Worm (Caenorhabditis elegans): Measurements from ENCODE around the gene acsd-1.

Gene acsd-1

DNA sequence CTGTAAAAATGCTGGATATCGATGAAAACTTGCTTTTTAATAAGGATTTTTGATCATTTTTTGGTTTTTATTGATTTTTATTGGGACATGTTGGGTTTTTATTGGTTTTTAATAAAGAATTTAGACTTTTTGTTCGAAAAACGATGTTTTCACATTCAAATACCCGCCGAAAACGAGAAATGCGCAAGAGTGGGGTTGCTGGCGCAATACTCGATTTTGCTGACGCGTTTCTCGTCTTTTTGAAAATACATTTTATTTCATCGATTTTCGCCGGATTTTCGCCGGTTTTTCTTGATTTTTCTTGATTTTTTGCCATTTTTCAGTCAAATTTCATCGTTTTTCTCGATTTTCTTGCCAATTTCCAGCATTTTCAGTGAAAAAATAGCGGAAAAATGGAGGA is 26.5 kb downstream of the acsd-1 start, which contains the start of gene smr-1 (continued):
- peak; percentile 54 for TF ChIP-seq nhr-6 (tag; optimal IDR thresholded peaks at IDR 0.05)
- TF ChIP-seq sem-4 (tag; optimal IDR thresholded peaks at IDR 0.05) = peak; percentile 49
- no peak for TF ChIP-seq elt-3 (tag; optimal IDR thresholded peaks at IDR 0.05)
- no peak for TF ChIP-seq alr-1 (tag; optimal IDR thresholded peaks at IDR 0.05)
- TF ChIP-seq ceh-16 (tag; optimal IDR thresholded peaks at IDR 0.05) = no peak
- TF ChIP-seq lsy-2 (tag; optimal IDR thresholded peaks at IDR 0.05) = peak; percentile 92 to 93
- peak; percentile 84 for TF ChIP-seq nhr-25 (tag; optimal IDR thresholded peaks at IDR 0.05)
- TF ChIP-seq egl-27 (tag; optimal IDR thresholded peaks at IDR 0.05) = peak; percentile 78
- TF ChIP-seq F13H6.1 (tag; optimal IDR thresholded peaks at IDR 0.05) = peak; percentile 80
- TF ChIP-seq ztf-1 (GFP tag; conservative IDR thresholded peaks at IDR 0.05) = no peak
- TF ChIP-seq ama-1 (optimal IDR thresholded peaks at IDR 0.05) = peak; percentile 72

DNA sequence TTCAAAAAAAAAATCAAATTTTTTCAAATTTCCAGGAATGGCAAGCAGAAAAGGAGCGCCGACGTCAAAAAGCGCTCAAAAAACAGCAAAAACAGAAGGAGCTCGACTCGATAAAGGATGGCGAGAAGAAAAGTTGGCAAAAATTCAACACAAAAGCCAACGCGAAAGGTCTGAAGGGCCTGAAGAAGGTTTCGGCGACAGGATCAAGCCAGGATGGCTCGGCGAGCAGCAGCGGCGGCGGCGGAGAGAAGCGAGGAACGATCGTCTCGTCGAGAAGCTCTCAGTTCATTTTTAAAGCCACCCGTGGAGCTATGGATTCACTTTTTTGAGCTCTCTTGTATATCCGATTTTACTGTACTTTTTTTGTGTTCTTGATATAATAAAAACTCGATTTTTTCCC is 28.6 kb downstream of the acsd-1 start:
- TF ChIP-seq elt-3 (tag; optimal IDR thresholded peaks at IDR 0.05) (no peak), nhr-25 (tag; optimal IDR thresholded peaks at IDR 0.05) (no peak), snpc-4 (tag; optimal IDR thresholded peaks at IDR 0.05) (no peak)

DNA sequence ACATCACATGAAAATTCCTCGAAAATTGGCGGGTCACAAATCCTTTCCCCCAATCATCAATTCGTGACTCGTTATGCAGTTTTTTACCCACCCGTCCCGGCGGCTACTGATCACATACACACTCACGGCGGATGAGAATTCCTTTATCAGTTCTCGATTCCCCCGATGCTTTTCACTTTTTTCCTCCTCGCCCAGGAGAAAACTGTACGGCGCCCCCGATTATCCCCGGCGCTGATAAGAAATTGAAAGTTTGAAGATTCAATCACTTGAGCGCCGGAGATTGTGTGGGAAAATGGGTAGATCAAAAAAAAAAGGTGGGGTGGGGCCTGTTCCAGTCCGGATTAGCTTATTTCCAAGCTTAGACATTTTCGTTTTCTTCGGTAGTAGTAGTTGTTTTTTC is 31.6 kb downstream of the acsd-1 start:
- TF ChIP-seq elt-3 (tag; optimal IDR thresholded peaks at IDR 0.05) (no peak), blmp-1 (tag; optimal IDR thresholded peaks at IDR 0.05; ENCODE audit: insufficient read depth) (peak; percentile 28)

DNA sequence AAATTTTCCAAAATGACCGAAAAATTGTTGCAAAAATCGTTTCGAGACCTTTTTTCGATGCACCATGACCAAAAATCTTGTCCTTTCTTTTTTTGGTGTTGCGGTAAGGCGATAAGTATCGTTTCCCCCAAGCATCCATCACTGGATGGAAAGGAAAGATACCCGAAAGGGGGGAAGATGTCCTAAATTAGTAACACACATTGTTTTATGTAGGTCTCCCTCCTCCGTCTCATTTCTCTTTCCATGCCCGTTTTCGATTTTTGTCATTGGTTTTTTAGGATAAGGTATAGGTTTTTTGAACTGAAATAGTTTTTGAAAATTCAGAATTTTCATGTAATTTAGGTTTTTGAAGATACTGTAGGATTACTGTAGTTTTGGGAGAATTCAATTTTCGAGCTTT is 33.2 kb downstream of the acsd-1 start:
- TF ChIP-seq mbf-1 (tag; optimal IDR thresholded peaks at IDR 0.05) (no peak), nhr-21 (tag; optimal IDR thresholded peaks at IDR 0.05) (no peak), ztf-1 (GFP tag; conservative IDR thresholded peaks at IDR 0.05) (no peak), ztf-11 (tag; optimal IDR thresholded peaks at IDR 0.05) (no peak), lin-11 (tag; optimal IDR thresholded peaks at IDR 0.05) (no peak), egl-27 (tag; optimal IDR thresholded peaks at IDR 0.05) (no peak), alr-1 (tag; optimal IDR thresholded peaks at IDR 0.05) (no peak), zag-1 (tag; optimal IDR thresholded peaks at IDR 0.05) (no peak), nhr-237 (tag; optimal IDR thresholded peaks at IDR 0.05) (no peak), aly-2 (tag; optimal IDR thresholded peaks at IDR 0.05) (no peak), elt-3 (tag; optimal IDR thresholded peaks at IDR 0.05) (no peak), ceh-16 (tag; optimal IDR thresholded peaks at IDR 0.05) (no peak), unc-55 (GFP tag; optimal IDR thresholded peaks at IDR 0.05) (no peak), gmeb-1 (tag; optimal IDR thresholded peaks at IDR 0.05) (no peak), unc-62 (GFP tag; optimal IDR thresholded peaks at IDR 0.05) (no peak), nhr-12 (tag; optimal IDR thresholded peaks at IDR 0.05) (no peak), Y55F3AM.14 (GFP tag; optimal IDR thresholded peaks at IDR 0.05) (no peak), lin-39 (tag; optimal IDR thresholded peaks at IDR 0.05) (no peak), unc-39 (tag; optimal IDR thresholded peaks at IDR 0.05) (no peak)

- TF ChIP-seq Y55F3AM.14 (GFP tag; optimal IDR thresholded peaks at IDR 0.05) (no peak), crh-2 (tag; optimal IDR thresholded peaks at IDR 0.05) (no peak), sem-4 (tag; optimal IDR thresholded peaks at IDR 0.05) (no peak)
Observed at ce11 chrIII:1151680-1152079, 35.4 kb downstream of the acsd-1 start, which contains the start of gene cdh-12. Gene cdh-12, plus strand, starts transcription at chrIII:1152044.

- no peak for TF ChIP-seq ztf-4 (tag; optimal IDR thresholded peaks at IDR 0.05)
- TF ChIP-seq nhr-23 (tag; optimal IDR thresholded peaks at IDR 0.05) = no peak
- no peak for TF ChIP-seq nhr-6 (tag; optimal IDR thresholded peaks at IDR 0.05)
- no peak for TF ChIP-seq fos-1 (tag; optimal IDR thresholded peaks at IDR 0.05)
- no peak for TF ChIP-seq elt-3 (tag; optimal IDR thresholded peaks at IDR 0.05)
- TF ChIP-seq ztf-11 (tag; optimal IDR thresholded peaks at IDR 0.05) = no peak
- TF ChIP-seq mab-5 (tag; optimal IDR thresholded peaks at IDR 0.05) = no peak
- no peak for TF ChIP-seq zag-1 (tag; optimal IDR thresholded peaks at IDR 0.05)
- no peak for TF ChIP-seq nhr-25 (tag; optimal IDR thresholded peaks at IDR 0.05)
- no peak for TF ChIP-seq nhr-77 (tag; optimal IDR thresholded peaks at IDR 0.05)
- no peak for TF ChIP-seq mdl-1 (tag; optimal IDR thresholded peaks at IDR 0.05)
Observed at ce11 chrIII:1161946-1162345, 45.7 kb downstream of the acsd-1 start.
